Fruit fly (Drosophila melanogaster) whole organism, embryonic: Measurements from ENCODE around the gene CG10587.
A peak's percentile ranks its signal among the peaks of the same experiment; 100 is the strongest.

ENCODE experiments used
- Atf-2 ChIP-seq: fragments of 200-800 bp; sonication (Bioruptor generic); optimal IDR thresholded peaks from 2 replicates; lab custom pipeline; 2016; ENCODE audit warnings: missing biosample characterization, missing genetic modification characterization
- Atf6 ChIP-seq: fragments of 200-800 bp; sonication (Bioruptor generic); IDR thresholded peaks from 2 replicates; pipeline ENCODE4 v1.3.6; 2022; ENCODE audit warnings: missing biosample characterization, missing genetic modification characterization
- B-H1 ChIP-seq: fragments of 200-800 bp; sonication (Bioruptor generic); IDR thresholded peaks from 3 replicates; pipeline ENCODE4 v1.3.6; 2022; ENCODE audit warnings: missing biosample characterization, missing genetic modification characterization
- BtbVII ChIP-seq: fragments of 200-800 bp; sonication (Bioruptor generic); optimal IDR thresholded peaks from 3 replicates; lab custom pipeline; 2017; ENCODE audit warnings: missing biosample characterization, mild to moderate bottlenecking, missing genetic modification characterization
- CG10321 ChIP-seq: fragments of 200-800 bp; sonication (Bioruptor generic); IDR thresholded peaks from 2 replicates; pipeline ENCODE4 v1.3.6; 2022; ENCODE audit warnings: missing biosample characterization, missing genetic modification characterization
- CG10366 ChIP-seq: fragments of 200-800 bp; sonication (Bioruptor generic); IDR thresholded peaks from 2 replicates; pipeline ENCODE4 v1.3.6; 2022; ENCODE audit warnings: missing biosample characterization, missing genetic modification characterization
- CG11456 ChIP-seq: fragments of 200-800 bp; sonication (Bioruptor generic); IDR thresholded peaks from 3 replicates; pipeline ENCODE4 v1.3.6; 2022; ENCODE audit warnings: missing biosample characterization, missing genetic modification characterization
- CG11504 ChIP-seq: fragments of 200-800 bp; sonication (Bioruptor generic); optimal IDR thresholded peaks from 3 replicates; lab custom pipeline; 2019; ENCODE audit warnings: missing biosample characterization, mild to moderate bottlenecking, missing genetic modification characterization, moderate library complexity
- CG15601 ChIP-seq: fragments of 200-800 bp; sonication (Bioruptor generic); optimal IDR thresholded peaks from 3 replicates; lab custom pipeline; 2019; ENCODE audit warnings: missing biosample characterization, mild to moderate bottlenecking, missing genetic modification characterization, moderate library complexity
- CG31441 ChIP-seq: fragments of 200-800 bp; sonication (Bioruptor generic); IDR thresholded peaks from 2 replicates; pipeline ENCODE4 v1.3.6; 2022; ENCODE audit warnings: missing biosample characterization, missing genetic modification characterization
- CG3838 ChIP-seq: fragments of 200-800 bp; sonication (Bioruptor generic); optimal IDR thresholded peaks from 3 replicates; lab custom pipeline; 2016; ENCODE audit warnings: missing biosample characterization, missing genetic modification characterization
- CG4360 ChIP-seq: fragments of 200-800 bp; sonication (Bioruptor generic); IDR thresholded peaks from 2 replicates; pipeline ENCODE4 v1.3.6; 2022; ENCODE audit warnings: missing biosample characterization, missing genetic modification characterization
- CG4424 ChIP-seq: fragments of 200-800 bp; sonication (Bioruptor generic); optimal IDR thresholded peaks from 3 replicates; lab custom pipeline; 2016; ENCODE audit warnings: missing biosample characterization, missing genetic modification characterization
- CG7963 ChIP-seq: fragments of 200-800 bp; sonication (Bioruptor generic); IDR thresholded peaks from 3 replicates; pipeline ENCODE4 v1.3.6; 2022; ENCODE audit warnings: missing biosample characterization, missing genetic modification characterization; ENCODE audit not compliant: partially characterized antibody
- CG8388 ChIP-seq: fragments of 200-800 bp; sonication (Bioruptor generic); optimal IDR thresholded peaks from 2 replicates; lab custom pipeline; 2019; ENCODE audit warnings: missing biosample characterization, mild to moderate bottlenecking, missing genetic modification characterization, moderate library complexity
- Dfd ChIP-seq, 2 experiments: fragments of >200 bp; optimal IDR thresholded peaks; 2 replicates each; lab custom pipeline; 2017; ENCODE audit warnings: missing biosample characterization in 2 of 2, missing genetic modification characterization in 2 of 2
- Dll ChIP-seq: fragments of 200-800 bp; sonication (Bioruptor generic); IDR thresholded peaks from 4 replicates; pipeline ENCODE4 v1.3.6; 2022; ENCODE audit warnings: missing biosample characterization, missing genetic modification characterization; ENCODE audit not compliant: partially characterized antibody
- Dref ChIP-seq: fragments of 200-800 bp; sonication (Bioruptor generic); IDR thresholded peaks from 2 replicates; pipeline ENCODE4 v1.3.6; 2022; ENCODE audit warnings: missing biosample characterization, missing genetic modification characterization
- E2f2 ChIP-seq: fragments of 200-800 bp; sonication (Bioruptor generic); IDR thresholded peaks from 2 replicates; pipeline ENCODE4 v1.3.6; 2022; ENCODE audit warnings: missing biosample characterization, missing genetic modification characterization
- Elba2 ChIP-seq: fragments of 200-800 bp; sonication (Bioruptor generic); optimal IDR thresholded peaks from 3 replicates; lab custom pipeline; 2016; ENCODE audit warnings: missing biosample characterization, missing genetic modification characterization
- Fer1 ChIP-seq: fragments of 200-800 bp; sonication (Bioruptor generic); optimal IDR thresholded peaks from 2 replicates; lab custom pipeline; 2017; ENCODE audit warnings: missing biosample characterization, mild to moderate bottlenecking, missing genetic modification characterization
- Lim3 ChIP-seq: fragments of 200-800 bp; sonication (Bioruptor generic); IDR thresholded peaks from 2 replicates; pipeline ENCODE4 v1.3.6; 2022; ENCODE audit warnings: missing biosample characterization, missing genetic modification characterization
- Max ChIP-seq: fragments of 200-800 bp; sonication (Bioruptor generic); optimal IDR thresholded peaks from 2 replicates; lab custom pipeline; 2016; ENCODE audit warnings: missing biosample characterization, mild to moderate bottlenecking, missing genetic modification characterization
- Med ChIP-seq: fragments of 200-800 bp; sonication (Bioruptor generic); peaks from one replicate; lab custom pipeline; 2016; ENCODE audit warnings: missing biosample characterization, missing genetic modification characterization, mild to moderate bottlenecking, inconsistent platforms, moderate library complexity
- Myb ChIP-seq: fragments of 200-800 bp; sonication (Bioruptor generic); optimal IDR thresholded peaks from 2 replicates; lab custom pipeline; 2016; ENCODE audit warnings: missing biosample characterization, missing genetic modification characterization
- Rx ChIP-seq: fragments of 200-800 bp; sonication (Bioruptor generic); IDR thresholded peaks from 2 replicates; pipeline ENCODE4 v1.3.6; 2022; ENCODE audit warnings: missing biosample characterization, missing genetic modification characterization
- Sin3A ChIP-seq: fragments of >200 bp; optimal IDR thresholded peaks from 2 replicates; lab custom pipeline; 2018
- Six4 ChIP-seq: fragments of 200-800 bp; sonication (Bioruptor generic); optimal IDR thresholded peaks from 2 replicates; lab custom pipeline; 2016; ENCODE audit warnings: missing biosample characterization, missing genetic modification characterization
- Trl ChIP-seq, 3 experiments: fragments of >200 bp in 2 of 3; fragments of 200-800 bp in 1 of 3; sonication (Bioruptor generic) in 1 of 3; optimal IDR thresholded peaks; 2 replicates in 1 of 3; 3 replicates in 2 of 3; lab custom pipeline; 2016 to 2017; ENCODE audit warnings: missing biosample characterization in 1 of 3, missing genetic modification characterization in 1 of 3
- ab ChIP-seq: fragments of 200-800 bp; sonication (Bioruptor generic); optimal IDR thresholded peaks from 2 replicates; lab custom pipeline; 2016; ENCODE audit warnings: missing biosample characterization, missing genetic modification characterization
- bcd ChIP-seq: fragments of 200-800 bp; sonication (Bioruptor generic); optimal IDR thresholded peaks from 2 replicates; lab custom pipeline; 2017; ENCODE audit warnings: missing biosample characterization, mild to moderate bottlenecking, missing genetic modification characterization
- eve ChIP-seq, 2 experiments: fragments of >200 bp; optimal IDR thresholded peaks; 2 replicates each; lab custom pipeline; 2017; ENCODE audit warnings: missing biosample characterization in 2 of 2, missing genetic modification characterization in 2 of 2
- gem ChIP-seq: fragments of 200-800 bp; sonication (Bioruptor generic); optimal IDR thresholded peaks from 2 replicates; lab custom pipeline; 2019; ENCODE audit warnings: missing biosample characterization, mild to moderate bottlenecking, missing genetic modification characterization, moderate library complexity
- gfzf ChIP-seq: fragments of 200-800 bp; sonication (Bioruptor generic); optimal IDR thresholded peaks from 2 replicates; lab custom pipeline; 2016; ENCODE audit warnings: missing biosample characterization, mild to moderate bottlenecking, missing genetic modification characterization, moderate library complexity
- gro ChIP-seq: fragments of 200-800 bp; sonication (Bioruptor generic); optimal IDR thresholded peaks from 2 replicates; lab custom pipeline; 2016; ENCODE audit warnings: missing biosample characterization, missing genetic modification characterization
- nerfin-1 ChIP-seq: fragments of 200-800 bp; sonication (Bioruptor generic); optimal IDR thresholded peaks from 3 replicates; lab custom pipeline; 2019; ENCODE audit warnings: missing biosample characterization, mild to moderate bottlenecking, missing genetic modification characterization, moderate library complexity
- pb ChIP-seq: fragments of 200-800 bp; sonication (Bioruptor generic); optimal IDR thresholded peaks from 3 replicates; lab custom pipeline; 2016; ENCODE audit warnings: missing biosample characterization, missing genetic modification characterization
- prd ChIP-seq, 3 experiments: fragments of >200 bp in 2 of 3; fragments of 200-800 bp in 1 of 3; sonication (Bioruptor generic) in 1 of 3; optimal IDR thresholded peaks in 2 of 3; IDR thresholded peaks in 1 of 3; 2 replicates in 2 of 3; 3 replicates in 1 of 3; pipeline versions ENCODE4 v1.3.6 to Lab custom; 2017 to 2022; ENCODE audit warnings: missing biosample characterization in 1 of 3, missing genetic modification characterization in 1 of 3
- sens ChIP-seq: fragments of 200-800 bp; sonication (Bioruptor generic); peaks from one replicate; lab custom pipeline; 2016; ENCODE audit warnings: missing biosample characterization, missing genetic modification characterization
- slp2 ChIP-seq: fragments of 200-800 bp; sonication (Bioruptor generic); optimal IDR thresholded peaks from 2 replicates; lab custom pipeline; 2016; ENCODE audit warnings: missing biosample characterization, missing genetic modification characterization
- trh ChIP-seq: fragments of 200-800 bp; sonication (Bioruptor generic); optimal IDR thresholded peaks from 2 replicates; lab custom pipeline; 2016; ENCODE audit warnings: missing biosample characterization, missing genetic modification characterization
- vnd ChIP-seq: fragments of 200-800 bp; sonication (Bioruptor generic); IDR thresholded peaks from 3 replicates; pipeline ENCODE4 v1.3.6; 2022; ENCODE audit warnings: missing biosample characterization, missing genetic modification characterization; ENCODE audit not compliant: partially characterized antibody

The CG10587 gene

dm6 chr3L:21008255-21008815 is 46.0 kb upstream of the CG10587 start:
- no peak for TF ChIP-seq Atf-2 (GFP tag; lab: Kevin White, UChicago)
- peak; percentile 36 for TF ChIP-seq nerfin-1 (tag; lab: Kevin White, UChicago)
- no peak for TF ChIP-seq Sin3A (lab: Kevin White, UChicago)
- TF ChIP-seq Myb (GFP tag; lab: Kevin White, UChicago) = peak; percentile 3
- TF ChIP-seq Med = peak; percentile 54
- TF ChIP-seq Lim3 = no peak
- no peak for TF ChIP-seq gfzf (GFP tag; lab: Kevin White, UChicago)
- TF ChIP-seq ab (GFP tag; lab: Kevin White, UChicago) = no peak
- TF ChIP-seq B-H1 (GFP tag; lab: Robert Waterston, UW) = no peak
- no peak for TF ChIP-seq Six4 (GFP tag; lab: Kevin White, UChicago)
- no peak for TF ChIP-seq CG10366 (GFP tag; lab: Robert Waterston, UW)
- no peak for TF ChIP-seq CG31441 (GFP tag; lab: Robert Waterston, UW)
- no peak for TF ChIP-seq CG4424
- no peak for TF ChIP-seq CG15601
- no peak for TF ChIP-seq Dref (GFP tag; lab: Robert Waterston, UW)
- TF ChIP-seq Elba2 (GFP tag; lab: Kevin White, UChicago) = no peak
- TF ChIP-seq CG11456 (GFP tag; lab: Robert Waterston, UW) = no peak
- TF ChIP-seq Dll (GFP tag; lab: Robert Waterston, UW) = no peak
- TF ChIP-seq sens = peak; percentile 18
- TF ChIP-seq E2f2 (GFP tag; lab: Robert Waterston, UW) = no peak
- TF ChIP-seq Trl (optimal IDR thresholded peaks at IDR 0.05; lab: Kevin White, UChicago) = no peak
- no peak for TF ChIP-seq Trl (GFP tag; optimal IDR thresholded peaks at IDR 0.05; lab: Kevin White, UChicago)
- no peak for TF ChIP-seq CG11504 (tag; lab: Kevin White, UChicago)
- TF ChIP-seq prd (optimal IDR thresholded peaks at IDR 0.05; lab: Kevin White, UChicago) = no peak
- TF ChIP-seq prd (GFP tag; IDR thresholded peaks at IDR 0.05; lab: Robert Waterston, UW) = no peak
- TF ChIP-seq CG10321 (GFP tag; lab: Robert Waterston, UW) = no peak
- no peak for TF ChIP-seq Fer1 (GFP tag; lab: Kevin White, UChicago)
- TF ChIP-seq CG3838 = no peak
- TF ChIP-seq BtbVII = no peak
- TF ChIP-seq Atf6 = 0 out of 2 replicates have a peak, but pooled peaks have one; percentile 14
- peak in 1 of 2 experiments; percentile 1 for TF ChIP-seq eve (GFP tag; optimal IDR thresholded peaks at IDR 0.05; lab: Kevin White, UChicago)
- no peak for TF ChIP-seq CG7963
- TF ChIP-seq Max = no peak
- no peak for TF ChIP-seq slp2
- no peak for TF ChIP-seq pb (GFP tag; lab: Kevin White, UChicago)
- peak; percentile 9 for TF ChIP-seq gem (tag; lab: Kevin White, UChicago)
- no peak for TF ChIP-seq vnd (GFP tag; lab: Robert Waterston, UW)
- no peak for TF ChIP-seq trh (GFP tag; lab: Kevin White, UChicago)
- no peak for TF ChIP-seq CG8388 (GFP tag; lab: Kevin White, UChicago)
- peak; percentile 9 for TF ChIP-seq gro (GFP tag; lab: Kevin White, UChicago)
- TF ChIP-seq bcd (GFP tag; lab: Kevin White, UChicago) = no peak
- peak; percentile 69 for TF ChIP-seq CG4360 (GFP tag; lab: Robert Waterston, UW)
- no peak for TF ChIP-seq Rx (GFP tag; lab: Robert Waterston, UW)
- no peak for TF ChIP-seq Dfd (GFP tag; optimal IDR thresholded peaks at IDR 0.05; lab: Kevin White, UChicago)
- TF ChIP-seq, all 482 proteins: peak for 9
